Worm (Caenorhabditis elegans): ENCODE results near the gene C37C3.12.

- TF ChIP-seq dao-5 (tag; optimal IDR thresholded peaks at IDR 0.05) (no peak), him-1 (tag; optimal IDR thresholded peaks at IDR 0.05) (no peak), W03F9.2 (tag; optimal IDR thresholded peaks at IDR 0.05) (no peak)
These were observed 12.7 kb upstream of the C37C3.12 start for ce11 chrV:7852078-7852477.
